Fruit fly (Drosophila melanogaster): ENCODE data around the gene CG15255.
"Not testable (repeated sequence)": the region's sequence is repeated elsewhere in the genome, so short reads cannot be mapped to it uniquely, and the experiment has no call there.

The CG15255 gene

dm6 chr2L:15611669-15612308, at the start of gene CG15255:
CG15255 (minus strand) TSS chr2L:15611719.
- TF ChIP-seq mirr (GFP tag; optimal IDR thresholded peaks at IDR 0.05), result peak; percentile 86
- no peak for TF ChIP-seq fru (optimal IDR thresholded peaks at IDR 0.05)
- TF ChIP-seq sens-2 (GFP tag; IDR thresholded peaks at IDR 0.05), result 0 out of 2 replicates have a peak, but pooled peaks have one; percentile 37
- no peak for TF ChIP-seq CG9609 (GFP tag; optimal IDR thresholded peaks at IDR 0.05)
- peak; percentile 100 for TF ChIP-seq exex (tag; optimal IDR thresholded peaks at IDR 0.05)
- TF ChIP-seq HmgZ (tag; optimal IDR thresholded peaks at IDR 0.05), result peak; percentile 30
- TF ChIP-seq CG11456 (GFP tag; IDR thresholded peaks at IDR 0.05), result no peak
- no peak for TF ChIP-seq CG11504 (tag; optimal IDR thresholded peaks at IDR 0.05)
- TF ChIP-seq Pdp1 (GFP tag; optimal IDR thresholded peaks at IDR 0.05), result peak in 1 of 2 experiments; percentile 90
- TF ChIP-seq pros (GFP tag; optimal IDR thresholded peaks at IDR 0.05), result no peak
- TF ChIP-seq bowl (GFP tag; IDR thresholded peaks at IDR 0.05), result no peak
- TF ChIP-seq Ets65A (GFP tag), result peak; percentile 56
- peak; percentile 67 for TF ChIP-seq CG34376 (GFP tag; optimal IDR thresholded peaks at IDR 0.05)
- TF ChIP-seq gro (GFP tag; optimal IDR thresholded peaks at IDR 0.05), result peak; percentile 3
- TF ChIP-seq sug (tag; optimal IDR thresholded peaks at IDR 0.05), result peak; percentile 50
- no peak for TF ChIP-seq eve (GFP tag; optimal IDR thresholded peaks at IDR 0.05)
- peak; percentile 4 for TF ChIP-seq lab (GFP tag; optimal IDR thresholded peaks at IDR 0.05)
- TF ChIP-seq CG11696 (GFP tag; IDR thresholded peaks at IDR 0.05), result no peak
- no peak for TF ChIP-seq CG2678 (tag; optimal IDR thresholded peaks at IDR 0.05)
- no peak for TF ChIP-seq Usf (GFP tag; optimal IDR thresholded peaks at IDR 0.05)
- TF ChIP-seq grn (GFP tag; optimal IDR thresholded peaks at IDR 0.05), result peak; percentile 69
- TF ChIP-seq CG32767 (GFP tag; IDR thresholded peaks at IDR 0.05), result no peak
- TF ChIP-seq sd (tag; optimal IDR thresholded peaks at IDR 0.05), result peak; percentile 62
- no peak for TF ChIP-seq CG15269 (tag; optimal IDR thresholded peaks at IDR 0.05)
- TF ChIP-seq Lim3 (GFP tag; IDR thresholded peaks at IDR 0.05), result peak; percentile 24; the same call in 1 of the 2 replicates

- not testable (repeated sequence) for TF ChIP-seq CG7987, CG15514, chn (GFP tag; optimal IDR thresholded peaks at IDR 0.05)
Observed at dm6 chr2L:15660741-15661140, 49.2 kb upstream of the CG15255 start, which contains the start of gene CG18477. CG18477 (plus strand) TSS chr2L:15661041.

- not testable (repeated sequence) for TF ChIP-seq scrt (GFP tag; optimal IDR thresholded peaks at IDR 0.05); wdn (GFP tag; IDR thresholded peaks at IDR 0.05); nerfin-1 (tag; optimal IDR thresholded peaks at IDR 0.05)
Observed at dm6 chr2L:15659374-15659773, 47.9 kb upstream of the CG15255 start, which contains the start of gene CG44141. CG44141 (minus strand) TSS chr2L:15659474.

DNA sequence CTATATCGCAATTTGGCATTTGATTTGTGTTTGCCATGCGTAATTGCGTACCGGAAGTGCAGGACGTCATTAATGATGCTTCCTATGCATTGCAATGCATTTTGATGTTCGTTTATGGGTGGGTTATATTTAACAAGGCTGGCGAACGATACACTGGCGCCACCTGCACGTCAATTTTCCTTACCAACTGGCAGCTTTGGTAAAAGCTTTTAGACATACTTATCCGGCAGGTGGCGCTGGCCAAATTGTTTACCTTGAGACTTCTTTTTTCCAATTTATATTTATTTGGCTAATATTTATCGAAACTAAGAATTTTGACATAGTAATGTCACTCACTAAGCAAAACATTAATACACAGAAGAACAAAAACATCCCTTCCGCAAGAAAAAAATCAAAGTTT, 32.3 kb upstream of the CG15255 start:
- peak; percentile 21 for TF ChIP-seq Chrac-16 (GFP tag; optimal IDR thresholded peaks at IDR 0.05)
- TF ChIP-seq CG9609 (GFP tag; optimal IDR thresholded peaks at IDR 0.05), result peak; percentile 5
- TF ChIP-seq CTCF (GFP tag; optimal IDR thresholded peaks at IDR 0.05), result peak; percentile 97
- TF ChIP-seq Taf1 (GFP tag; IDR thresholded peaks at IDR 0.05), result 0 out of 2 replicates have a peak, but pooled peaks have one; percentile 13
- TF ChIP-seq CG13287 (GFP tag; IDR thresholded peaks at IDR 0.05; ENCODE audit: partially characterized antibody), result peak; percentile 41; the same call in 1 of the 2 replicates
- TF ChIP-seq Lhr (GFP tag; optimal IDR thresholded peaks at IDR 0.05), result peak; percentile 15
- TF ChIP-seq ap (GFP tag; IDR thresholded peaks at IDR 0.05), result no peak
- TF ChIP-seq mam (GFP tag; optimal IDR thresholded peaks at IDR 0.05), result peak; percentile 9
- TF ChIP-seq stwl (tag; optimal IDR thresholded peaks at IDR 0.05), result peak; percentile 64
- TF ChIP-seq CG10959 (GFP tag; IDR thresholded peaks at IDR 0.05), result 0 out of 2 replicates have a peak, but pooled peaks have one; percentile 13
- TF ChIP-seq CG30403 (GFP tag; optimal IDR thresholded peaks at IDR 0.05), result peak; percentile 31
- 0 out of 4 replicates have a peak, but pooled peaks have one; percentile 45 for TF ChIP-seq chinmo (GFP tag; IDR thresholded peaks at IDR 0.05; ENCODE audit: partially characterized antibody)
- peak; percentile 24 for TF ChIP-seq CG8944 (GFP tag; optimal IDR thresholded peaks at IDR 0.05)
- TF ChIP-seq Dip2 (GFP tag; IDR thresholded peaks at IDR 0.05), result peak; percentile 90
- TF ChIP-seq CG10654 (GFP tag; optimal IDR thresholded peaks at IDR 0.05), result peak; percentile 10
- peak; percentile 20 for TF ChIP-seq CG5245 (GFP tag; optimal IDR thresholded peaks at IDR 0.05)
- TF ChIP-seq CG7372 (GFP tag; IDR thresholded peaks at IDR 0.05), result 0 out of 2 replicates have a peak, but pooled peaks have one; percentile 18

All from whole organism, embryonic.